Worm (Caenorhabditis elegans) whole organism, L4 larva: ENCODE results near the gene F57F4.1.
A peak's percentile ranks its signal among the peaks of the same experiment; 100 is the strongest.

Experiments used
- D1046.2 ChIP-seq: fragments of 200-800 bp; sonication (Bioruptor generic); IDR thresholded peaks from 2 replicates; pipeline ENCODE4 v1.3.6; 2022; ENCODE audit warnings: missing genetic modification characterization, missing compliant biosample characterization
- F26F4.8 ChIP-seq: fragments of 200-800 bp; sonication (Bioruptor generic); conservative IDR thresholded peaks from 2 replicates; pipeline ENCODE4 v1.3.6; 2022; ENCODE audit warnings: missing genetic modification characterization, missing compliant biosample characterization
- F49E8.2 ChIP-seq: sonication (generic microtip); optimal IDR thresholded peaks from 2 replicates; lab custom pipeline; 2016; ENCODE audit warnings: missing compliant biosample characterization, mild to moderate bottlenecking, missing genetic modification characterization, borderline replicate concordance
- Y105C5A.15 ChIP-seq: fragments of 200-800 bp; sonication (Bioruptor generic); IDR thresholded peaks from 2 replicates; pipeline ENCODE4 v1.3.6; 2022; ENCODE audit warnings: missing genetic modification characterization, missing compliant biosample characterization
- Y5F2A.4 ChIP-seq: fragments of 200-800 bp; sonication (Bioruptor generic); optimal IDR thresholded peaks from 2 replicates; lab custom pipeline; 2018; ENCODE audit warnings: mild to moderate bottlenecking, missing genetic modification characterization, missing compliant biosample characterization
- aha-1 ChIP-seq: fragments of 150-350 bp; peaks from one replicate; lab custom pipeline; 2014; ENCODE audit warnings: missing biosample characterization, missing genetic modification characterization
- aly-2 ChIP-seq: sonication (generic microtip); optimal IDR thresholded peaks from 2 replicates; lab custom pipeline; 2018; ENCODE audit warnings: missing biosample characterization, missing genetic modification characterization
- ama-1 ChIP-seq: fragments of 150-350 bp; optimal IDR thresholded peaks from 2 replicates; lab custom pipeline; 2014; ENCODE audit warnings: inconsistent platforms, mixed read lengths
- ceh-32 ChIP-seq: sonication (generic microtip); optimal IDR thresholded peaks from 2 replicates; lab custom pipeline; 2016; ENCODE audit warnings: mild to moderate bottlenecking, missing genetic modification characterization, missing compliant biosample characterization; ENCODE audit not compliant: poor library complexity
- ctbp-1 ChIP-seq: fragments of 200-800 bp; sonication (Bioruptor generic); IDR thresholded peaks from 2 replicates; pipeline ENCODE4 v1.3.6; 2022; ENCODE audit warnings: missing genetic modification reagents, missing genetic modification characterization, missing compliant biosample characterization
- daf-16 ChIP-seq, 3 experiments: sonication (generic microtip); optimal IDR thresholded peaks; 2 replicates each; lab custom pipeline; 2016 to 2017; ENCODE audit warnings: missing genetic modification characterization in 3 of 3, missing genetic modification reagents in 3 of 3, mild to moderate bottlenecking in 2 of 3, missing compliant biosample characterization in 2 of 3, missing biosample characterization in 1 of 3, moderate library complexity in 1 of 3
- daf-19 ChIP-seq: fragments of 200-800 bp; sonication (Bioruptor generic); conservative IDR thresholded peaks from 2 replicates; pipeline ENCODE4 v1.3.6; 2022; ENCODE audit warnings: missing genetic modification characterization, missing compliant biosample characterization
- daf-8 ChIP-seq: fragments of 200-800 bp; sonication (Bioruptor generic); IDR thresholded peaks from 2 replicates; pipeline ENCODE4 v1.3.6; 2022; ENCODE audit warnings: missing genetic modification characterization, missing compliant biosample characterization
- dmd-6 ChIP-seq: fragments of 200-800 bp; sonication (Bioruptor generic); IDR thresholded peaks from 2 replicates; pipeline ENCODE4 v1.3.6; 2022; ENCODE audit warnings: missing genetic modification reagents, missing genetic modification characterization, missing compliant biosample characterization
- dmd-8 ChIP-seq: fragments of 200-800 bp; sonication (Bioruptor generic); IDR thresholded peaks from 2 replicates; pipeline ENCODE4 v1.3.6; 2022; ENCODE audit warnings: missing genetic modification characterization, missing compliant biosample characterization
- dpl-1 ChIP-seq: fragments of 150-350 bp; optimal IDR thresholded peaks from 2 replicates; lab custom pipeline; 2014; ENCODE audit warnings: missing biosample characterization, missing genetic modification reagents, missing genetic modification characterization
- dve-1 ChIP-seq: sonication (generic microtip); optimal IDR thresholded peaks from 2 replicates; lab custom pipeline; 2017; ENCODE audit warnings: antibody characterized with exemption, mild to moderate bottlenecking, missing genetic modification characterization, missing compliant biosample characterization; ENCODE audit not compliant: insufficient read depth
- hlh-11 ChIP-seq: fragments of 200-800 bp; sonication (Bioruptor generic); optimal IDR thresholded peaks from 2 replicates; lab custom pipeline; 2018; ENCODE audit warnings: mild to moderate bottlenecking, missing genetic modification characterization, missing compliant biosample characterization
- lin-13 ChIP-seq: fragments of 150-350 bp; optimal IDR thresholded peaks from 2 replicates; lab custom pipeline; 2014; ENCODE audit warnings: missing biosample characterization, missing genetic modification reagents, missing genetic modification characterization
- lin-38 ChIP-seq: fragments of 200-800 bp; sonication (Bioruptor generic); IDR thresholded peaks from 2 replicates; pipeline ENCODE4 v1.3.6; 2022; ENCODE audit warnings: missing genetic modification reagents, missing genetic modification characterization, missing compliant biosample characterization
- mdl-1 ChIP-seq, 2 experiments: fragments of 150-350 bp in 1 of 2; sonication (generic microtip) in 1 of 2; optimal IDR thresholded peaks; 2 replicates each; lab custom pipeline; 2014 to 2017; ENCODE audit warnings: missing biosample characterization in 2 of 2, missing genetic modification characterization in 2 of 2
- mes-2 ChIP-seq: sonication (generic microtip); optimal IDR thresholded peaks from 2 replicates; lab custom pipeline; 2016; ENCODE audit warnings: missing genotype, mild to moderate bottlenecking, missing genetic modification characterization, missing compliant biosample characterization; ENCODE audit not compliant: poor library complexity, severe bottlenecking
- nhr-111 ChIP-seq: fragments of 200-800 bp; sonication (Bioruptor generic); optimal IDR thresholded peaks from 2 replicates; lab custom pipeline; 2018; ENCODE audit warnings: mild to moderate bottlenecking, missing genetic modification characterization, missing compliant biosample characterization
- nhr-237 ChIP-seq: sonication (generic microtip); optimal IDR thresholded peaks from 2 replicates; lab custom pipeline; 2017; ENCODE audit warnings: missing biosample characterization, missing genetic modification characterization
- nhr-28 ChIP-seq: fragments of 150-350 bp; optimal IDR thresholded peaks from 2 replicates; lab custom pipeline; 2014; ENCODE audit warnings: missing biosample characterization, missing genetic modification characterization
- nhr-41 ChIP-seq: fragments of 200-800 bp; sonication (Bioruptor generic); IDR thresholded peaks from 2 replicates; pipeline ENCODE4 v1.3.6; 2022; ENCODE audit warnings: missing genetic modification reagents, missing genetic modification characterization, missing compliant biosample characterization
- nhr-48 ChIP-seq: sonication (generic microtip); optimal IDR thresholded peaks from 2 replicates; lab custom pipeline; 2016; ENCODE audit warnings: mild to moderate bottlenecking, missing genetic modification characterization, missing compliant biosample characterization
- nhr-76 ChIP-seq: fragments of 150-350 bp; optimal IDR thresholded peaks from 2 replicates; lab custom pipeline; 2014; ENCODE audit warnings: missing biosample characterization, missing genetic modification characterization
- php-3 ChIP-seq: fragments of 200-800 bp; sonication (Bioruptor generic); IDR thresholded peaks from 2 replicates; pipeline ENCODE4 v1.3.6; 2022; ENCODE audit warnings: missing genetic modification reagents, missing genetic modification characterization, missing compliant biosample characterization
- pqm-1 ChIP-seq: sonication (generic microtip); optimal IDR thresholded peaks from 2 replicates; lab custom pipeline; 2017; ENCODE audit warnings: missing biosample characterization, missing genetic modification characterization
- snpc-4 ChIP-seq: fragments of 150-350 bp; optimal IDR thresholded peaks from 2 replicates; lab custom pipeline; 2014; ENCODE audit warnings: missing biosample characterization, missing genetic modification characterization
- spr-3 ChIP-seq: fragments of 200-800 bp; sonication (Bioruptor generic); optimal IDR thresholded peaks from 2 replicates; lab custom pipeline; 2018; ENCODE audit warnings: mild to moderate bottlenecking, missing genetic modification characterization, missing compliant biosample characterization
- tra-1 ChIP-seq: fragments of 200-800 bp; sonication (Bioruptor generic); IDR thresholded peaks from 2 replicates; pipeline ENCODE4 v1.3.6; 2022; ENCODE audit warnings: missing genetic modification reagents, missing genetic modification characterization, missing compliant biosample characterization
- unc-39 ChIP-seq: sonication (generic microtip); optimal IDR thresholded peaks from 2 replicates; lab custom pipeline; 2017; ENCODE audit warnings: missing biosample characterization, missing genetic modification characterization
- unc-62 ChIP-seq, 3 experiments: fragments of 150-350 bp in 1 of 3; sonication (generic microtip); optimal IDR thresholded peaks in 2 of 3; peaks in 1 of 3; 1 replicate in 1 of 3; 2 replicates in 2 of 3; lab custom pipeline; 2014 to 2017; ENCODE audit warnings: missing biosample characterization in 3 of 3, missing genetic modification characterization in 3 of 3, missing genetic modification reagents in 3 of 3, missing genotype in 1 of 3
- ztf-7 ChIP-seq: fragments of 150-350 bp; optimal IDR thresholded peaks from 2 replicates; lab custom pipeline; 2014; ENCODE audit warnings: missing biosample characterization, missing genetic modification characterization

F57F4.1 gene

ce11 chrV:6413057-6413456 lies 22.8 kb downstream of the F57F4.1 start (continued):
- TF ChIP-seq mdl-1 (tag; optimal IDR thresholded peaks at IDR 0.05; lab: Kevin White, UChicago) (peak in 1 of 2 experiments; percentile 46), daf-8 (GFP tag; lab: Robert Waterston, UW) (no peak), tra-1 (peak; percentile 80; the same call in 1 of the 2 replicates), hlh-11 (peak; percentile 85), aha-1 (tag; lab: Kevin White, UChicago) (no peak), dve-1 (tag; lab: Kevin White, UChicago) (peak; percentile 86), daf-16 (GFP tag; optimal IDR thresholded peaks at IDR 0.05; lab: Kevin White, UChicago) (peak in 1 of 2 experiments; percentile 41), daf-16 (tag; optimal IDR thresholded peaks at IDR 0.05; lab: Kevin White, UChicago) (peak; percentile 52), dpl-1 (GFP tag; lab: Kevin White, UChicago) (no peak), Y5F2A.4 (GFP tag; lab: Kevin White, UChicago) (no peak), unc-39 (tag; lab: Kevin White, UChicago) (no peak), nhr-48 (tag; lab: Kevin White, UChicago) (peak; percentile 71), nhr-111 (GFP tag; lab: Kevin White, UChicago) (no peak), nhr-76 (tag; lab: Kevin White, UChicago) (no peak)

ce11 chrV:6414469-6414868 lies 24.2 kb downstream of the F57F4.1 start:
- TF ChIP-seq daf-19 = no peak
- TF ChIP-seq F49E8.2 = no peak
- no peak for TF ChIP-seq Y105C5A.15 (GFP tag; lab: Robert Waterston, UW)
- TF ChIP-seq ztf-7 (tag; lab: Kevin White, UChicago) = no peak
- no peak for TF ChIP-seq aly-2 (tag; lab: Kevin White, UChicago)
- TF ChIP-seq spr-3 = no peak
- no peak for TF ChIP-seq F26F4.8
- TF ChIP-seq dmd-8 (GFP tag; lab: Robert Waterston, UW) = no peak
- TF ChIP-seq php-3 (GFP tag; lab: Robert Waterston, UW) = 0 out of 2 replicates have a peak, but pooled peaks have one; percentile 42
- no peak for TF ChIP-seq D1046.2 (GFP tag; lab: Robert Waterston, UW)
- TF ChIP-seq dve-1 (tag; lab: Kevin White, UChicago) = peak; percentile 37
- TF ChIP-seq lin-13 (GFP tag; lab: Kevin White, UChicago) = no peak
- TF ChIP-seq nhr-41 (GFP tag; lab: Robert Waterston, UW) = no peak
- TF ChIP-seq ceh-32 (tag; lab: Kevin White, UChicago) = no peak
- peak; percentile 28 for TF ChIP-seq hlh-11
- TF ChIP-seq dmd-6 = peak; percentile 60
- peak; percentile 60 for TF ChIP-seq nhr-28 (tag; lab: Kevin White, UChicago)
- peak; percentile 69 for TF ChIP-seq pqm-1 (tag; lab: Kevin White, UChicago)
- TF ChIP-seq ama-1 (lab: Kevin White, UChicago) = no peak
- TF ChIP-seq lin-38 (GFP tag; lab: Robert Waterston, UW) = no peak
- no peak for TF ChIP-seq ctbp-1
- no peak for TF ChIP-seq snpc-4
- no peak for TF ChIP-seq daf-16 (GFP tag; optimal IDR thresholded peaks at IDR 0.05; lab: Kevin White, UChicago)
- peak; percentile 40 for TF ChIP-seq daf-16 (tag; optimal IDR thresholded peaks at IDR 0.05; lab: Kevin White, UChicago)
- no peak for TF ChIP-seq nhr-76 (tag; lab: Kevin White, UChicago)
- no peak for TF ChIP-seq mdl-1 (tag; optimal IDR thresholded peaks at IDR 0.05; lab: Kevin White, UChicago)

- TF ChIP-seq mes-2 = no peak
- peak in 1 of 2 experiments; percentile 93 for TF ChIP-seq unc-62 (GFP tag; optimal IDR thresholded peaks at IDR 0.05 in 1 of 2; lab: Kevin White, UChicago)
- no peak for TF ChIP-seq unc-62 (tag; optimal IDR thresholded peaks at IDR 0.05; lab: Kevin White, UChicago)
Observed at ce11 chrV:6414985-6415384, 24.7 kb downstream of the F57F4.1 start, which contains the start of gene cht-6. Gene cht-6, plus strand, starts transcription at chrV:6414993.

- TF ChIP-seq nhr-111 (GFP tag; lab: Kevin White, UChicago) (no peak), nhr-237 (tag; lab: Kevin White, UChicago) (no peak), unc-62 (GFP tag; optimal IDR thresholded peaks at IDR 0.05 in 1 of 2; lab: Kevin White, UChicago) (no peak), unc-62 (tag; optimal IDR thresholded peaks at IDR 0.05; lab: Kevin White, UChicago) (no peak), unc-39 (tag; lab: Kevin White, UChicago) (no peak)
- TF ChIP-seq, all 104 proteins: peak for 0
Observed at ce11 chrV:6424055-6424454, 33.8 kb downstream of the F57F4.1 start, which contains the start of gene urb-1. Gene urb-1, minus strand, starts transcription at chrV:6424155.
